Worm (Caenorhabditis elegans) whole organism, L4 larva: Measurements from ENCODE around the gene F53H2.1.

Source experiments
- D1046.2 ChIP-seq: fragments of 200-800 bp; sonication (Bioruptor generic); IDR thresholded peaks from 2 replicates; pipeline ENCODE4 v1.3.6; 2022; ENCODE audit warnings: missing genetic modification characterization, missing compliant biosample characterization
- dpl-1 ChIP-seq: fragments of 150-350 bp; optimal IDR thresholded peaks from 2 replicates; lab custom pipeline; 2014; ENCODE audit warnings: missing biosample characterization, missing genetic modification reagents, missing genetic modification characterization
- fkh-10 ChIP-seq: fragments of 150-350 bp; optimal IDR thresholded peaks from 2 replicates; lab custom pipeline; 2014; ENCODE audit warnings: missing biosample characterization, missing genetic modification reagents, missing genetic modification characterization
- nhr-11 ChIP-seq: fragments of 150-350 bp; optimal IDR thresholded peaks from 2 replicates; lab custom pipeline; 2014; ENCODE audit warnings: missing biosample characterization, missing genetic modification characterization
- snpc-4 ChIP-seq: fragments of 150-350 bp; optimal IDR thresholded peaks from 2 replicates; lab custom pipeline; 2014; ENCODE audit warnings: missing biosample characterization, missing genetic modification characterization
- tag-97 ChIP-seq: fragments of 200-800 bp; sonication (Bioruptor generic); IDR thresholded peaks from 2 replicates; pipeline ENCODE4 v1.3.6; 2022; ENCODE audit warnings: missing genetic modification characterization, missing compliant biosample characterization
- unc-39 ChIP-seq: sonication (generic microtip); optimal IDR thresholded peaks from 2 replicates; lab custom pipeline; 2017; ENCODE audit warnings: missing biosample characterization, missing genetic modification characterization
- ztf-7 ChIP-seq: fragments of 150-350 bp; optimal IDR thresholded peaks from 2 replicates; lab custom pipeline; 2014; ENCODE audit warnings: missing biosample characterization, missing genetic modification characterization

ce11 chrV:20418768-20419167 is 31.3 kb downstream of the F53H2.1 start:
- TF ChIP-seq D1046.2 (GFP tag; lab: Robert Waterston, UW): no peak
- TF ChIP-seq unc-39 (tag; lab: Kevin White, UChicago): no peak
- no peak for TF ChIP-seq dpl-1 (GFP tag; lab: Kevin White, UChicago)
- TF ChIP-seq snpc-4 (tag; lab: Kevin White, UChicago): no peak
- no peak for TF ChIP-seq fkh-10 (GFP tag; lab: Kevin White, UChicago)
- TF ChIP-seq tag-97: no peak
- TF ChIP-seq nhr-11 (tag; lab: Kevin White, UChicago): peak; percentile 72
- TF ChIP-seq ztf-7 (tag; lab: Kevin White, UChicago): no peak
